Worm (Caenorhabditis elegans) whole organism, L1 larva: ENCODE data around the gene srw-55.

Experiments
- C04F5.9 ChIP-seq: sonication (generic microtip); optimal IDR thresholded peaks from 2 replicates; lab custom pipeline; 2016; ENCODE audit warnings: missing genetic modification characterization, missing compliant biosample characterization
- C16A3.4 ChIP-seq: fragments of 150-350 bp; optimal IDR thresholded peaks from 2 replicates; lab custom pipeline; 2014; ENCODE audit warnings: missing biosample characterization, missing genetic modification characterization
- C34B4.2 ChIP-seq: sonication (generic microtip); optimal IDR thresholded peaks from 2 replicates; lab custom pipeline; 2017; ENCODE audit warnings: mild to moderate bottlenecking, missing genetic modification characterization, missing compliant biosample characterization
- F16B12.6 ChIP-seq: fragments of 150-350 bp; optimal IDR thresholded peaks from 2 replicates; lab custom pipeline; 2014; ENCODE audit warnings: missing biosample characterization, missing genetic modification characterization
- aly-2 ChIP-seq: fragments of 150-350 bp; optimal IDR thresholded peaks from 2 replicates; lab custom pipeline; 2014; ENCODE audit warnings: missing biosample characterization, missing genetic modification characterization
- ceh-82 ChIP-seq, 3 experiments: fragments of 150-350 bp in 1 of 3; sonication (generic microtip) in 2 of 3; optimal IDR thresholded peaks; 2 replicates each; lab custom pipeline; 2014 to 2017; ENCODE audit warnings: missing biosample characterization in 3 of 3, missing genetic modification characterization in 3 of 3
- dpl-1 ChIP-seq, 3 experiments: fragments of 150-350 bp in 2 of 3; sonication (generic microtip) in 1 of 3; optimal IDR thresholded peaks; 2 replicates each; lab custom pipeline; 2014 to 2017; ENCODE audit warnings: missing biosample characterization in 3 of 3, missing genetic modification characterization in 3 of 3, missing genetic modification reagents in 3 of 3
- dsc-1 ChIP-seq: sonication (generic microtip); optimal IDR thresholded peaks from 2 replicates; lab custom pipeline; 2016; ENCODE audit warnings: mild to moderate bottlenecking, missing genetic modification characterization, missing compliant biosample characterization
- efl-1 ChIP-seq, 4 experiments: fragments of 150-350 bp; optimal IDR thresholded peaks in 3 of 4; peaks in 1 of 4; 1 replicate in 1 of 4; 2 replicates in 3 of 4; lab custom pipeline; 2014; ENCODE audit warnings: missing biosample characterization in 2 of 4, missing genetic modification characterization in 2 of 4, missing genetic modification reagents in 2 of 4
- efl-3 ChIP-seq: fragments of 200-800 bp; sonication (Bioruptor generic); optimal IDR thresholded peaks from 2 replicates; lab custom pipeline; 2018; ENCODE audit warnings: mild to moderate bottlenecking, missing genetic modification characterization, missing compliant biosample characterization
- ets-5 ChIP-seq: fragments of 200-800 bp; sonication (Bioruptor generic); IDR thresholded peaks from 2 replicates; pipeline ENCODE4 v1.3.6; 2022; ENCODE audit warnings: missing genetic modification characterization, missing compliant biosample characterization
- fkh-8 ChIP-seq: sonication (generic microtip); optimal IDR thresholded peaks from 2 replicates; lab custom pipeline; 2016; ENCODE audit warnings: mild to moderate bottlenecking, missing genetic modification characterization, missing compliant biosample characterization
- hpl-2 ChIP-seq: fragments of 150-350 bp; optimal IDR thresholded peaks from 2 replicates; lab custom pipeline; 2014; ENCODE audit warnings: missing biosample characterization, missing genetic modification reagents, missing genetic modification characterization
- irx-1 ChIP-seq: sonication (generic microtip); optimal IDR thresholded peaks from 2 replicates; lab custom pipeline; 2016; ENCODE audit warnings: missing genetic modification characterization, missing compliant biosample characterization
- jun-1 ChIP-seq: fragments of 150-350 bp; optimal IDR thresholded peaks from 2 replicates; lab custom pipeline; 2014; ENCODE audit warnings: missing biosample characterization, missing genetic modification reagents, missing genetic modification characterization
- lin-14 ChIP-seq: fragments of 200-800 bp; sonication (Bioruptor generic); optimal IDR thresholded peaks from 2 replicates; lab custom pipeline; 2018; ENCODE audit warnings: mild to moderate bottlenecking, missing genetic modification characterization, moderate library complexity, missing compliant biosample characterization
- lin-15B ChIP-seq: fragments of 150-350 bp; sonication (generic microtip); optimal IDR thresholded peaks from 3 replicates; lab custom pipeline; 2014; ENCODE audit warnings: missing biosample characterization, missing genetic modification characterization
- mab-9 ChIP-seq: fragments of 200-800 bp; sonication (Bioruptor generic); IDR thresholded peaks from 2 replicates; pipeline ENCODE4 v1.3.6; 2022; ENCODE audit warnings: missing genetic modification reagents, missing genetic modification characterization, missing compliant biosample characterization
- mef-2 ChIP-seq: fragments of 150-350 bp; optimal IDR thresholded peaks from 2 replicates; lab custom pipeline; 2014; ENCODE audit warnings: missing biosample characterization, missing genetic modification characterization
- nhr-11 ChIP-seq: fragments of 150-350 bp; optimal IDR thresholded peaks from 2 replicates; lab custom pipeline; 2014; ENCODE audit warnings: missing biosample characterization, missing genetic modification characterization
- nhr-20 ChIP-seq: sonication (generic microtip); optimal IDR thresholded peaks from 2 replicates; lab custom pipeline; 2016; ENCODE audit warnings: mild to moderate bottlenecking, missing genetic modification characterization, missing compliant biosample characterization
- nhr-237 ChIP-seq: fragments of 150-350 bp; optimal IDR thresholded peaks from 2 replicates; lab custom pipeline; 2014; ENCODE audit warnings: missing biosample characterization, missing genetic modification characterization
- nhr-28 ChIP-seq: fragments of 150-350 bp; optimal IDR thresholded peaks from 2 replicates; lab custom pipeline; 2014; ENCODE audit warnings: missing biosample characterization, missing genetic modification characterization
- nhr-47 ChIP-seq: sonication (generic microtip); optimal IDR thresholded peaks from 2 replicates; lab custom pipeline; 2016; ENCODE audit warnings: mild to moderate bottlenecking, missing genetic modification characterization, moderate library complexity, missing compliant biosample characterization
- nhr-71 ChIP-seq: sonication (generic microtip); optimal IDR thresholded peaks from 2 replicates; lab custom pipeline; 2016; ENCODE audit warnings: mild to moderate bottlenecking, missing genetic modification characterization, moderate library complexity, missing compliant biosample characterization
- nhr-76 ChIP-seq: sonication (generic microtip); optimal IDR thresholded peaks from 2 replicates; lab custom pipeline; 2017; ENCODE audit warnings: missing biosample characterization, missing genetic modification characterization
- nhr-84 ChIP-seq: sonication (generic microtip); optimal IDR thresholded peaks from 2 replicates; lab custom pipeline; 2017; ENCODE audit warnings: missing biosample characterization, missing genetic modification characterization
- pax-3 ChIP-seq: fragments of 200-800 bp; sonication (Bioruptor generic); optimal IDR thresholded peaks from 2 replicates; lab custom pipeline; 2018; ENCODE audit warnings: mild to moderate bottlenecking, missing genetic modification characterization, moderate library complexity, missing compliant biosample characterization
- rnt-1 ChIP-seq: sonication (generic microtip); optimal IDR thresholded peaks from 2 replicates; lab custom pipeline; 2016; ENCODE audit warnings: mild to moderate bottlenecking, missing genetic modification characterization, moderate library complexity, missing compliant biosample characterization
- sptf-1 ChIP-seq: fragments of 150-350 bp; optimal IDR thresholded peaks from 2 replicates; lab custom pipeline; 2014; ENCODE audit warnings: missing biosample characterization, missing genetic modification characterization
- swsn-7 ChIP-seq: sonication (generic microtip); optimal IDR thresholded peaks from 2 replicates; lab custom pipeline; 2016; ENCODE audit warnings: missing genetic modification characterization, missing compliant biosample characterization
- tbx-2 ChIP-seq: sonication (generic microtip); optimal IDR thresholded peaks from 2 replicates; lab custom pipeline; 2016; ENCODE audit warnings: missing genetic modification characterization, missing compliant biosample characterization
- unc-86 ChIP-seq: sonication (generic microtip); optimal IDR thresholded peaks from 2 replicates; lab custom pipeline; 2016; ENCODE audit warnings: missing genetic modification characterization, missing compliant biosample characterization
- vab-15 ChIP-seq: sonication (generic microtip); optimal IDR thresholded peaks from 2 replicates; lab custom pipeline; 2017; ENCODE audit warnings: missing genotype, mild to moderate bottlenecking, missing genetic modification characterization, missing compliant biosample characterization
- xbp-1 ChIP-seq: sonication (generic microtip); optimal IDR thresholded peaks from 2 replicates; lab custom pipeline; 2016; ENCODE audit warnings: missing genetic modification characterization, missing compliant biosample characterization
- zag-1 ChIP-seq: fragments of 150-350 bp; optimal IDR thresholded peaks from 2 replicates; lab custom pipeline; 2014; ENCODE audit warnings: missing biosample characterization, missing genetic modification characterization
- ztf-11 ChIP-seq, 2 experiments: sonication (generic microtip); optimal IDR thresholded peaks; 2 replicates each; lab custom pipeline; 2016 to 2017; ENCODE audit warnings: missing genetic modification characterization in 2 of 2, missing biosample characterization in 1 of 2, missing compliant biosample characterization in 1 of 2
- ztf-4 ChIP-seq: fragments of 150-350 bp; optimal IDR thresholded peaks from 2 replicates; lab custom pipeline; 2014; ENCODE audit warnings: missing biosample characterization, missing genetic modification characterization

The srw-55 gene

ce11 chrV:15952762-15953161 lies 12.6 kb upstream of the srw-55 start, which contains the start of gene srw-56:
srw-56 (minus strand) TSS chrV:15952862.
- TF ChIP-seq nhr-76 (tag; lab: Kevin White, UChicago) (no peak), efl-1 (optimal IDR thresholded peaks at IDR 0.05; lab: Kevin White, UChicago) (no peak), efl-1 (GFP tag; optimal IDR thresholded peaks at IDR 0.05 in 1 of 2; lab: Kevin White, UChicago) (peak in 1 of 2 experiments; percentile 61), nhr-28 (tag; lab: Kevin White, UChicago) (no peak), ceh-82 (tag; optimal IDR thresholded peaks at IDR 0.05; lab: Kevin White, UChicago) (no peak)
- TF ChIP-seq, all 84 proteins: peak for 1

ce11 chrV:15950903-15951302 lies 10.7 kb upstream of the srw-55 start, which contains the start of gene srw-59:
srw-59 (minus strand) TSS chrV:15951003.
- no peak for TF ChIP-seq mef-2
- no peak for TF ChIP-seq zag-1
- TF ChIP-seq sptf-1 (tag; lab: Kevin White, UChicago) = no peak
- TF ChIP-seq lin-15B = no peak
- no peak for TF ChIP-seq unc-86 (tag; lab: Kevin White, UChicago)
- no peak for TF ChIP-seq nhr-20 (tag; lab: Kevin White, UChicago)
- TF ChIP-seq swsn-7 (tag; lab: Kevin White, UChicago) = no peak
- TF ChIP-seq efl-3 (GFP tag; lab: Kevin White, UChicago) = no peak
- TF ChIP-seq C16A3.4 (tag; lab: Kevin White, UChicago) = no peak
- TF ChIP-seq nhr-11 (tag; lab: Kevin White, UChicago) = no peak
- no peak for TF ChIP-seq F16B12.6
- TF ChIP-seq dsc-1 (tag; lab: Kevin White, UChicago) = no peak
- TF ChIP-seq ets-5 (GFP tag; lab: Robert Waterston, UW) = no peak
- no peak for TF ChIP-seq jun-1 (tag; lab: Kevin White, UChicago)
- TF ChIP-seq lin-14 (GFP tag; lab: Kevin White, UChicago) = no peak
- TF ChIP-seq xbp-1 (tag; lab: Kevin White, UChicago) = no peak
- no peak for TF ChIP-seq ztf-11 (tag; optimal IDR thresholded peaks at IDR 0.05; lab: Kevin White, UChicago)
- TF ChIP-seq nhr-84 = no peak
- no peak for TF ChIP-seq hpl-2 (GFP tag; lab: Kevin White, UChicago)
- TF ChIP-seq pax-3 (tag; lab: Kevin White, UChicago) = no peak

- no peak for TF ChIP-seq fkh-8 (tag; lab: Kevin White, UChicago)
- TF ChIP-seq xbp-1 (tag; lab: Kevin White, UChicago) = no peak
- no peak for TF ChIP-seq tbx-2 (tag; lab: Kevin White, UChicago)
- TF ChIP-seq irx-1 (tag; lab: Kevin White, UChicago) = no peak
- TF ChIP-seq vab-15 (tag; lab: Kevin White, UChicago) = no peak
- TF ChIP-seq C16A3.4 (tag; lab: Kevin White, UChicago) = no peak
These were observed 3.0 kb upstream of the srw-55 start, which contains the start of gene srw-53 for ce11 chrV:15943125-15943524. srw-53 (plus strand) TSS chrV:15943425.

- no peak for TF ChIP-seq mab-9 (GFP tag; lab: Robert Waterston, UW)
- TF ChIP-seq nhr-47 (tag; lab: Kevin White, UChicago) = no peak
- no peak for TF ChIP-seq nhr-237
- no peak for TF ChIP-seq nhr-71 (tag; lab: Kevin White, UChicago)
- TF ChIP-seq lin-15B = no peak
- TF ChIP-seq C04F5.9 (tag; lab: Kevin White, UChicago) = no peak
- no peak for TF ChIP-seq rnt-1
- TF ChIP-seq F16B12.6 = no peak
- TF ChIP-seq vab-15 (tag; lab: Kevin White, UChicago) = no peak
- no peak for TF ChIP-seq ztf-4 (tag; lab: Kevin White, UChicago)
- no peak for TF ChIP-seq dpl-1 (GFP tag; optimal IDR thresholded peaks at IDR 0.05; lab: Kevin White, UChicago)
- TF ChIP-seq aly-2 (tag; lab: Kevin White, UChicago) = no peak
- no peak for TF ChIP-seq C34B4.2 (tag; lab: Kevin White, UChicago)
These were observed 7.8 kb downstream of the srw-55 start, which contains the start of gene srw-26 for ce11 chrV:15932390-15932789. srw-26 (minus strand) TSS chrV:15932490.
